Worm (Caenorhabditis elegans) whole organism, L2 larva: ENCODE results near the gene Y47D7A.17.

Source experiments
- C34F6.9 ChIP-seq: fragments of 150-350 bp; optimal IDR thresholded peaks from 2 replicates; lab custom pipeline; 2014; ENCODE audit warnings: missing biosample characterization, missing genetic modification characterization
- F13H6.1 ChIP-seq: sonication (generic microtip); optimal IDR thresholded peaks from 2 replicates; lab custom pipeline; 2016; ENCODE audit warnings: missing genetic modification characterization, missing compliant biosample characterization
- Y55F3AM.14 ChIP-seq: fragments of 200-800 bp; sonication (Bioruptor generic); optimal IDR thresholded peaks from 2 replicates; lab custom pipeline; 2018; ENCODE audit warnings: mild to moderate bottlenecking, missing genetic modification characterization, missing compliant biosample characterization
- ama-1 ChIP-seq: fragments of 150-350 bp; optimal IDR thresholded peaks from 2 replicates; lab custom pipeline; 2018; ENCODE audit warnings: inconsistent platforms
- blmp-1 ChIP-seq: sonication (generic microtip); optimal IDR thresholded peaks from 2 replicates; lab custom pipeline; 2017; ENCODE audit warnings: missing genetic modification characterization, mild to moderate bottlenecking, missing compliant biosample characterization, antibody characterized with exemption, moderate library complexity; ENCODE audit not compliant: insufficient read depth
- ceh-82 ChIP-seq: fragments of 150-350 bp; optimal IDR thresholded peaks from 2 replicates; lab custom pipeline; 2014; ENCODE audit warnings: missing biosample characterization, missing genetic modification characterization
- crh-2 ChIP-seq: sonication (generic microtip); optimal IDR thresholded peaks from 2 replicates; lab custom pipeline; 2017; ENCODE audit warnings: missing biosample characterization, missing genetic modification characterization
- dmd-4 ChIP-seq: sonication (generic microtip); optimal IDR thresholded peaks from 2 replicates; lab custom pipeline; 2017; ENCODE audit warnings: missing biosample characterization, missing genetic modification characterization
- egl-27 ChIP-seq: sonication (generic microtip); optimal IDR thresholded peaks from 3 replicates; lab custom pipeline; 2017; ENCODE audit warnings: missing biosample characterization, missing genetic modification reagents, missing genetic modification characterization
- elt-1 ChIP-seq: fragments of 150-350 bp; optimal IDR thresholded peaks from 2 replicates; lab custom pipeline; 2014; ENCODE audit warnings: missing biosample characterization, missing genetic modification characterization
- fos-1 ChIP-seq: fragments of 150-350 bp; optimal IDR thresholded peaks from 2 replicates; lab custom pipeline; 2014; ENCODE audit warnings: missing biosample characterization, missing genetic modification characterization
- gmeb-1 ChIP-seq: fragments of 150-350 bp; optimal IDR thresholded peaks from 2 replicates; lab custom pipeline; 2014; ENCODE audit warnings: missing biosample characterization, missing genetic modification characterization
- lin-13 ChIP-seq: fragments of 150-350 bp; optimal IDR thresholded peaks from 2 replicates; lab custom pipeline; 2014; ENCODE audit warnings: missing biosample characterization, missing genetic modification reagents, missing genetic modification characterization
- lin-39 ChIP-seq: fragments of 150-350 bp; optimal IDR thresholded peaks from 2 replicates; lab custom pipeline; 2014; ENCODE audit warnings: missing biosample characterization, missing genetic modification reagents, missing genetic modification characterization
- lsy-2 ChIP-seq, 2 experiments: fragments of 150-350 bp in 1 of 2; sonication (generic microtip) in 1 of 2; optimal IDR thresholded peaks; 2 replicates each; lab custom pipeline; 2014 to 2017; ENCODE audit warnings: missing biosample characterization in 2 of 2, missing genetic modification characterization in 2 of 2
- mab-5 ChIP-seq: fragments of 150-350 bp; optimal IDR thresholded peaks from 2 replicates; lab custom pipeline; 2014; ENCODE audit warnings: missing biosample characterization, missing genetic modification characterization
- mbf-1 ChIP-seq: sonication (generic microtip); optimal IDR thresholded peaks from 2 replicates; lab custom pipeline; 2017; ENCODE audit warnings: missing biosample characterization, missing genetic modification characterization
- nhr-11 ChIP-seq: fragments of 150-350 bp; optimal IDR thresholded peaks from 2 replicates; lab custom pipeline; 2014; ENCODE audit warnings: missing biosample characterization, missing genetic modification characterization
- nhr-21 ChIP-seq: fragments of 150-350 bp; optimal IDR thresholded peaks from 2 replicates; lab custom pipeline; 2014; ENCODE audit warnings: missing biosample characterization, missing genetic modification characterization
- nhr-23 ChIP-seq: fragments of 150-350 bp; optimal IDR thresholded peaks from 2 replicates; lab custom pipeline; 2014; ENCODE audit warnings: missing biosample characterization, missing genetic modification reagents, missing genetic modification characterization
- nhr-25 ChIP-seq: fragments of 150-350 bp; sonication (generic microtip); optimal IDR thresholded peaks from 3 replicates; lab custom pipeline; 2014; ENCODE audit warnings: missing biosample characterization, missing genetic modification characterization
- nhr-77 ChIP-seq: fragments of 150-350 bp; optimal IDR thresholded peaks from 2 replicates; lab custom pipeline; 2014; ENCODE audit warnings: missing biosample characterization, missing genetic modification characterization
- peb-1 ChIP-seq: fragments of 150-350 bp; optimal IDR thresholded peaks from 2 replicates; lab custom pipeline; 2014; ENCODE audit warnings: missing biosample characterization, missing genetic modification characterization
- unc-62 ChIP-seq: fragments of 150-350 bp; optimal IDR thresholded peaks from 2 replicates; lab custom pipeline; 2014; ENCODE audit warnings: missing biosample characterization, missing genetic modification reagents, missing genetic modification characterization
- zag-1 ChIP-seq: fragments of 150-350 bp; optimal IDR thresholded peaks from 2 replicates; lab custom pipeline; 2014; ENCODE audit warnings: missing biosample characterization, missing genetic modification characterization
- ztf-4 ChIP-seq: fragments of 150-350 bp; optimal IDR thresholded peaks from 2 replicates; lab custom pipeline; 2014; ENCODE audit warnings: missing biosample characterization, missing genetic modification characterization

The Y47D7A.17 gene

DNA sequence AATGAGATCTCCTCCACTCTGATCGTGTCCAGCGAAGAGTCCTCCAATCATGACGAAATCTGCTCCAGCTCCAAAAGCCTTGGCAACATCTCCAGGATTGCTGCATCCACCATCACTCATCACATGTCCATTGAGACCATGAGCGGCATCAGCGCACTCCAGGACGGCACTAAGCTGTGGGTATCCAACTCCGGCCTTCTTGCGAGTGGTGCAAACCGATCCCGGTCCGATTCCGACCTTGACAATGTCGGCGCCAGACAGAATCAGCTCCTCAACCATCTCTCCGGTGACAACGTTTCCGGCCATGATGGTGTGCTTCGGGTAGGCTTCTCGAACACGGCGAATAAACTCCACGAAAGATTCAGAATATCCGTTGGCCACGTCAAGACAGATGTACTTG lies 41.1 kb downstream of the Y47D7A.17 start:
- TF ChIP-seq fos-1, result no peak
- no peak for TF ChIP-seq nhr-23 (tag; lab: Kevin White, UChicago)
- no peak for TF ChIP-seq peb-1
- no peak for TF ChIP-seq C34F6.9 (tag; lab: Kevin White, UChicago)
- no peak for TF ChIP-seq elt-1 (tag; lab: Kevin White, UChicago)
- no peak for TF ChIP-seq Y55F3AM.14 (GFP tag; lab: Kevin White, UChicago)
- TF ChIP-seq nhr-77 (tag; lab: Kevin White, UChicago), result no peak
- TF ChIP-seq crh-2, result no peak
- no peak for TF ChIP-seq dmd-4 (tag; lab: Kevin White, UChicago)
- no peak for TF ChIP-seq lsy-2 (tag; optimal IDR thresholded peaks at IDR 0.05; lab: Kevin White, UChicago)
- TF ChIP-seq ztf-4, result no peak

DNA sequence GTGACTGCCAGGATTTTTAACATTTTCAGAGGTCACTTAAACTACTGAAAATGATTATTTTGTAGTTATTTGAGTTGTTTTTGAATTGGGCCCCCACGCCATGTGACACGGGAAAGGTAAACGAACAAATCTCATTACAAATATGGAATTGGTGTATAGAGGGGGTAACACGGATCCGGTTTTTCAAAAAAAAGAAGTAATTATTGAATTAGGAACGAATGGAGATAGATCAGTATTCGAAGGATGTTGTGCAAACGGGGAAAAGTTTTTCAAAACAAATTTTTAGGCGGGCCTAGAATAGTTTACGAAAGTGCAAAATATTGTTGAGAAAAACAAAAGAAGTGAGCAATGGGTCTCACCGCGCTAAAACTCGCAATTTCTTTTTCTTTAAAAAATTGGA lies 45.2 kb downstream of the Y47D7A.17 start, which contains the start of gene F32D1.11:
Gene F32D1.11, minus strand, starts transcription at position 101 of the 400 bp plus-strand sequence.
- TF ChIP-seq egl-27 (tag; lab: Kevin White, UChicago) (no peak), nhr-25 (tag; lab: Kevin White, UChicago) (no peak), nhr-21 (tag; lab: Kevin White, UChicago) (no peak), ceh-82 (tag; lab: Kevin White, UChicago) (no peak), ama-1 (lab: Kevin White, UChicago) (no peak), elt-1 (tag; lab: Kevin White, UChicago) (no peak), lin-13 (GFP tag; lab: Kevin White, UChicago) (no peak), mab-5 (tag; lab: Kevin White, UChicago) (no peak), Y55F3AM.14 (GFP tag; lab: Kevin White, UChicago) (no peak), nhr-11 (tag; lab: Kevin White, UChicago) (no peak), gmeb-1 (tag; lab: Kevin White, UChicago) (no peak), blmp-1 (no peak), crh-2 (no peak), F13H6.1 (tag; lab: Kevin White, UChicago) (no peak), zag-1 (tag; lab: Kevin White, UChicago) (no peak), nhr-23 (tag; lab: Kevin White, UChicago) (no peak), C34F6.9 (tag; lab: Kevin White, UChicago) (no peak), mbf-1 (no peak), unc-62 (no peak)

DNA sequence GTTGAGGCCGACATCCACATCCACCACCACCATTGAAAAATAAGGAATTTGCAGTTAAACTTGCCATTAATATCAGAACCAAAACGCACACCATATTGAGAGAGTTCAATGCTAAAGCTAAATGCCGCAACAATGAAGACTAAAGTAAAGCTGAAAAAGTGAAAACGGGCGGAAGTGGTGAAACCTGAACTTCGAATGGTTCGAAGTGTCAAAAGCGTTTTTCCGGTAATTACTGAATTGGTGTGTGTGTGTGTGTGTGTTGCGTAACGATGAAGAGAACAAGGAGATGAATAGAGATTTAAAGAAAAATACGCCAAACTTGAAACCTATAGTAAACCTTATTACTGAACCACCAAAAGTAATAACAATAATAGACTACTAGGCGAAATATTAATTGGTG lies 47.1 kb downstream of the Y47D7A.17 start, which contains the start of gene grl-13:
Gene grl-13, minus strand, starts transcription at position 101 of the 400 bp plus-strand sequence.
- TF ChIP-seq lin-39 (no peak), elt-1 (tag; lab: Kevin White, UChicago) (no peak)
